Worm (Caenorhabditis elegans): Measurements from ENCODE around the gene ZK596.2.

ZK596.2 gene

DNA sequence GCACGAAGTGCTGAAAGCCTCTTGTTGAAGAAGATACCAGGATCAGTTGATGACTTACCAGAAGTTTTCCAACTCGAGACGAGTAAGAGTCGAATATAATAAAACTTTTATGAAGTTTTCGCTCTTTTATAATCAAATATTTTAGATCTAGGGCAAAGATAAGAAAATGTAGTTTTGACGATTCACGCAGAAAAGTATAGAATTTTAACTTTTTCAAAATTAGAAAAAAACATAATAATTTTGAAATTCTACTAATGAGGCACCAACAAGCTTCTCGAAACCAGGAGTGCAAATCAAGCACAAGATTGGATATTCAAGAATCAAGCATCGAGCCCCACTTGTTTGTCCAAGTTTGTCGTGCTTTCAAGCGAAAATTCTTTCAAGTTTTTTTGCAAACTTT is 39.7 kb upstream of the ZK596.2 start, which contains the start of gene Y69E1A.1:
Y69E1A.1 (minus strand) TSS at position 101 of the 400 bp plus-strand sequence.
- no peak for TF ChIP-seq ama-1 (optimal IDR thresholded peaks at IDR 0.05)
- TF ChIP-seq aly-1 (tag; optimal IDR thresholded peaks at IDR 0.05) = no peak
- TF ChIP-seq hmg-4 (GFP tag; optimal IDR thresholded peaks at IDR 0.05) = no peak
- TF ChIP-seq sea-1 (GFP tag; conservative IDR thresholded peaks at IDR 0.05) = no peak
- no peak for TF ChIP-seq flt-1 (GFP tag; IDR thresholded peaks at IDR 0.05)
- no peak for TF ChIP-seq tbx-37 (GFP tag; conservative IDR thresholded peaks at IDR 0.05)
- no peak for TF ChIP-seq ets-7 (tag; optimal IDR thresholded peaks at IDR 0.05)

DNA sequence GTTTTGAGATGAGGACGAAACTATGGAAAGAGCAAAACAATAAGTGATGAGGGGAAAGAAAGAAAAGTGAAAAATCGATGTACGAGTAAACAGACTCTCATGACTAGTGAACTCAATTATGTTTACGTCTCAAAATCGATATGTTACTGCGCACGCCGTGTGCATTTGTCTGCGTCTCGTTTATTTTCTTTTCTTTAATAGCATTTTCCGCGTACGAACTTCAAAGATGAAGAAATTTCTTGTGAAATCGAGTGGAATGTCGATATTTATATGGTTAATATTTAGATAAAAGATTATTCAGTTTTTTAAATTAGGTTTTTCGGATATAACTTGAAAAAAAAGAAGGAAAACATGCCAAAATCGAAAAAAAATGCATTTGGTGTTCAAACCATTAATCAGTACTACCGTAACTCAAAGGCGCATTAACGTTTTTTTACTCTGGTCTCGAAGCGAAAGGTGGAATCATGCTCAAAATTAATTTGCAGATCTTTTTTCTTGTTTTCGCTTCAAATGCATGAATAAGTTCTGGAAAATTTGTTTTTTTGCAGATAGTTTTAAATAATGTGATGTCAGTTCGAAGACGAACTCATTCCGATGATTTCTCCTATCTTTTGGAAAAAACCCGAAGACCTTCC is 27.9 kb upstream of the ZK596.2 start, which contains the start of gene fic-1:
fic-1 (plus strand) TSS at position 549 of the 635 bp plus-strand sequence.
- TF ChIP-seq hmg-4 (GFP tag; optimal IDR thresholded peaks at IDR 0.05) (no peak), sea-1 (GFP tag; conservative IDR thresholded peaks at IDR 0.05) (no peak), ets-7 (tag; optimal IDR thresholded peaks at IDR 0.05) (no peak), tbx-11 (GFP tag; IDR thresholded peaks at IDR 0.05) (no peak), aly-1 (tag; optimal IDR thresholded peaks at IDR 0.05) (no peak), pes-1 (GFP tag; IDR thresholded peaks at IDR 0.05) (no peak), tra-4 (tag; optimal IDR thresholded peaks at IDR 0.05) (no peak), ceh-13 (GFP tag; optimal IDR thresholded peaks at IDR 0.05) (no peak), ceh-36 (tag; optimal IDR thresholded peaks at IDR 0.05) (no peak), ama-1 (optimal IDR thresholded peaks at IDR 0.05) (no peak), tbx-37 (GFP tag; conservative IDR thresholded peaks at IDR 0.05) (no peak), B0310.2 (tag; optimal IDR thresholded peaks at IDR 0.05) (no peak), flt-1 (GFP tag; IDR thresholded peaks at IDR 0.05) (no peak), hmbx-1 (tag; optimal IDR thresholded peaks at IDR 0.05) (no peak), hnd-1 (tag; optimal IDR thresholded peaks at IDR 0.05) (no peak), F13C5.2 (tag; optimal IDR thresholded peaks at IDR 0.05) (no peak)

DNA sequence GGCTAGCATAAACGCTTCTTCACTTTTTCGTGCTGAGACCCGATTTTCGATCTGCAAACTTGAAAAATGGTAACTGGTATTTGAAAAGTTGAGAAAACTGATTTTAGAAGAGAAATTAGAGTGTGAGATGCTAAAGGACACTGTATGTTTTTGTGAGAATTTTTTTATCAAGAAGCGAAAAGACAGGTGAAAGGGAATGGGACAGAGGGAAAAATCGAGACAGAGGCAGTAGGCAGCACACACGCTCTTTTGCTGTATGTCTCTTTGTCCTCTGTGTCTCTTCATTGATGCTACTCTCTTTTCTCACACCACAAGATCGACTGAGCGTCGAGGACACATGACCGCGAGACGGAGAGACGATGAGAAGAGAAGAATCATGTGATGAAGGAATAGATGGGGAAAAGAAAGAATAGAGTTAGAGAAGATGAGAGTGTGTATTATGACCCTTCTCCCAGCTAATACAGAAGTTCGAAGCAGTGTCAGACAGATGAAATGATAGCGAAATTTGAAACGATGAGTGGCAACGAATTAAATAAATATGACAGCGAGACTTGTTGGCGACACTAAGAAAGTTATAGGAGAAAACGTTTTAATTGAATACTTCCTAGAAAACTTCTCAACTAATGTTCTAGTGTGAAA is 26.9 kb upstream of the ZK596.2 start, which contains the start of gene lgg-2:
lgg-2 (minus strand) TSS at position 51 of the 639 bp plus-strand sequence.
- TF ChIP-seq B0310.2 (tag; optimal IDR thresholded peaks at IDR 0.05) (no peak), aly-1 (tag; optimal IDR thresholded peaks at IDR 0.05) (no peak), hmbx-1 (tag; optimal IDR thresholded peaks at IDR 0.05) (no peak), ceh-13 (GFP tag; optimal IDR thresholded peaks at IDR 0.05) (no peak), hmg-4 (GFP tag; optimal IDR thresholded peaks at IDR 0.05) (peak; percentile 45)

DNA sequence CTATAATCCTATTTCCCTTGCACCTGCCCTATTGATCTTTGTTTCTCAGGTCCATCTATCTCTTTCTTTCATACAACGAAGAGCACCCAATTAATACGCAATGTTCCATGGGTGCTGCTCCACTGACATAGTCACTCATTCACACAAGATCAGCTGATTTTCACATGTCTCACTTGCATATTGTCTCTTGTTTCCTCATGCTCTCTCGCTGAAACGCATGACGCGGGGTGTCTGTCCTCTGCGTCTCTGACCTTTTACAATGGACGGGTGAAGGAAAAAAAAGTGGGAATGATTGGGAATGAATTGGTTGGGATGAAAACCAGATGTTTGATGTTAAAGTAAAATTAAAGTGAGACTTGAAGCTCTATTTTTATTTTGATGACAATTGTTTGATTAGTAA is 26.2 kb upstream of the ZK596.2 start:
- TF ChIP-seq ets-7 (tag; optimal IDR thresholded peaks at IDR 0.05) (peak; percentile 11), tra-4 (tag; optimal IDR thresholded peaks at IDR 0.05) (no peak)

DNA sequence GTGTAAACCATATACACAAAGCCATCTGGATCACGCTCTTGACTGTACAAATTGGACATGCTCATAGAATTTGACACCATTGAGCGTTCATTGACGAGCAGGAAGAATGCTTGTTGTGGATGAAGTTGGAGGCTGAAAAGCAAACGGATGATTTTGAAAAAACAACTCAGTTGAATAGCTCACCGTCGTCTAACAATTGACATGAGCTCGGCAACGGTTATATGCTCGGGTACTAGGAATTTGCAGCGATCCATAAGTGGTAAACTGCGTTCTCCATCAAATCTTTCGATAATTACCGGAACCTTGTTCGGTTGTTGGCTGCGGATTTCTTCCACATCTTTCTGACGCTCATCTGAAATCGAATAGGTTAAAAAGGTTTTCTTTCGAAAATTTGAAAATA is 25.7 kb upstream of the ZK596.2 start:
- TF ChIP-seq hmg-4 (GFP tag; optimal IDR thresholded peaks at IDR 0.05) (no peak), pes-1 (GFP tag; IDR thresholded peaks at IDR 0.05) (no peak)

DNA sequence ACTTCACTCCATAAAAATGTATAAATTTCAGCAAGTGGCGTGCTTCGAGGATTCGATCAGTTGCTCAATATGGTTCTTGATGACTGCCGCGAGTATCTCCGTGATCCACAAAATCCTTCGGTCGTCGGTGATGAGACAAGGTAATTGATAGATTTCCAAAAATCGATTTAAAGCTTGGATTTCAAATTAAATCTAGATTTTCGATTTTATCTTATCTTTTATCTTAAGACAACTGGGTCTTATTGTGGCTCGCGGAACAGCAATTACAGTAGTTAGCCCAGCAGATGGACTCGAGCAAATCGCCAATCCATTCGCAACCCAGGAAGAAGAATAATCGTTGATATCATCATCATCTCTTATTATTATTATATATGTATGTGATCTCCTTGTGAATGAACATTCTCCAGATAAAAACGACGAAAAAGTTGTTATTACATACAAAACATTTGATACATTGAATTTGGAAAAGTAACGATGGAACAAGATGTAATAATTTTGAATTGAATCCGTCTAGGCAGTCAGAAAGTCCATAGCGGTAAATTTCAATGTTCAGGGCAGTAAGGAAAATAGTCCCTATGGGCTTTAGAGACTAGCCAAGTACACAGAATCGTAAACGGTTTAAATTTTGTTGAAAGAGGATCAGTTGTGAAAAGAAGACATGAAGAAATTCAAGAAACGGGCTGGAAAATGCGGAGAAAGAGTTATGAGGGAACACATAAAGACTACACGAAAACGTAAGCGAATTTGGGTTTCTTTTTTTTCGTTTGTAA is 24.9 kb upstream of the ZK596.2 start:
- TF ChIP-seq aly-1 (tag; optimal IDR thresholded peaks at IDR 0.05) (no peak), hnd-1 (tag; optimal IDR thresholded peaks at IDR 0.05) (no peak), scrt-1 (GFP tag; IDR thresholded peaks at IDR 0.05) (no peak), pes-1 (GFP tag; IDR thresholded peaks at IDR 0.05) (no peak), flt-1 (GFP tag; IDR thresholded peaks at IDR 0.05) (no peak)

DNA sequence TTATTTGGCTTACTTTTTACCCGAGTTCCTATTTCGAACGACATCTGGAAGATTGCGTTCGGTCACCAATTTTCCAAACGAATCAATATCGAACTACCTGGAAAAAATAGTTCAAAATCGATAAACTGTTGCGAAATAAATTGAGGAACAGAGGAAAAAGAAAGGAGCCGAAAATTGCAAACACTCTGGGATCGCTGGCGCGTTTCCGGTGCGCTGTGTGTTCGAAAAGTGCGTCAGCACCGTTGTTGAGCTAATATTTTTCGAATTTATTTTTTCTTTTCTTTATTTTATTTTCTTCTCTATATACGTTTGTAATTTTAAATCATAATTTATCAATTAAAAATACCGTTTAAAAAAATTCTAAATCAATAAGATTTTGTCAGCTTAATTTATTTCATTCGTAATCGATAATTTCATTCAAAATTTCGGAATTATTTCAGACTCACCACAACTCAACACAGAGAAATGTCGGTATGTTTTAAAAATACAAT is 24.0 kb upstream of the ZK596.2 start, which contains the start of the genes dnc-1 and lsm-7:
dnc-1 (minus strand) TSS at position 142 of the 491 bp plus-strand sequence.
lsm-7 (plus strand) TSS at position 441 of the 491 bp plus-strand sequence.
- TF ChIP-seq tbx-11 (GFP tag; IDR thresholded peaks at IDR 0.05) = 0 out of 2 replicates have a peak, but pooled peaks have one; percentile 11
- TF ChIP-seq F13C5.2 (tag; optimal IDR thresholded peaks at IDR 0.05) = peak; percentile 40
- TF ChIP-seq hmbx-1 (tag; optimal IDR thresholded peaks at IDR 0.05) = no peak

DNA sequence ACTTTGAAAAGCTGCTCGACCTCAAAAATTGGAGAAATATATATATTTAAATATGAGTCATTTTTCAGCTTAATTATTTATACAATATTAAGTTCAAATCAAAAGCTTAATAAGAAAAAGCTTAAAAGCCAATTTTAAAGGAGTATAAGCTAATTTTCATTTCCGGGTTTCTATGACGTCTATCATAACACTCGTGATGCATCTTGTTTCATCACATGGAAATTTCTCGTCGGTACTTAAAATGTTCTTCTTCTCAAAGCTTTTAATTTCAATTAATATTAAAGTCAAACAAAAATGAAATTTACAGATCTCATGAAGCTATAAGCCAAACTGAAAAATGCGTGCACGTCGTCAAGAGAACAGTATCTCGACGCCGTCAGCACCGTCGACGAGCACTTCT is 10.7 kb upstream of the ZK596.2 start, which contains the start of gene rbr-2:
rbr-2 (plus strand) TSS at position 301 of the 400 bp plus-strand sequence.
- TF ChIP-seq flt-1 (GFP tag; IDR thresholded peaks at IDR 0.05) (no peak), aly-1 (tag; optimal IDR thresholded peaks at IDR 0.05) (no peak), hnd-1 (tag; optimal IDR thresholded peaks at IDR 0.05) (no peak)

Measured in whole organism, early embryonic.